Fruit fly (Drosophila melanogaster) whole organism, embryonic: Measurements from ENCODE around the gene CG4982.

Experiments used
- CG10147 ChIP-seq: fragments of 200-800 bp; sonication (Bioruptor generic); optimal IDR thresholded peaks from 2 replicates; lab custom pipeline; 2019; ENCODE audit warnings: missing biosample characterization, mild to moderate bottlenecking, missing genetic modification characterization, moderate library complexity
- CG11093 ChIP-seq: fragments of 200-800 bp; sonication (Bioruptor generic); IDR thresholded peaks from 3 replicates; pipeline ENCODE4 v1.3.6; 2022; ENCODE audit warnings: missing biosample characterization, missing genetic modification characterization
- CG11456 ChIP-seq: fragments of 200-800 bp; sonication (Bioruptor generic); IDR thresholded peaks from 3 replicates; pipeline ENCODE4 v1.3.6; 2022; ENCODE audit warnings: missing biosample characterization, missing genetic modification characterization
- CG11504 ChIP-seq: fragments of 200-800 bp; sonication (Bioruptor generic); optimal IDR thresholded peaks from 3 replicates; lab custom pipeline; 2019; ENCODE audit warnings: missing biosample characterization, mild to moderate bottlenecking, missing genetic modification characterization, moderate library complexity
- CG11696 ChIP-seq: fragments of 200-800 bp; sonication (Bioruptor generic); IDR thresholded peaks from 2 replicates; pipeline ENCODE4 v1.3.6; 2022; ENCODE audit warnings: missing biosample characterization, missing genetic modification characterization
- CG13287 ChIP-seq: fragments of 200-800 bp; sonication (Bioruptor generic); IDR thresholded peaks from 2 replicates; pipeline ENCODE4 v1.3.6; 2022; ENCODE audit warnings: missing biosample characterization, missing genetic modification characterization; ENCODE audit not compliant: partially characterized antibody
- CG13424 ChIP-seq: fragments of 200-800 bp; sonication (Bioruptor generic); optimal IDR thresholded peaks from 2 replicates; lab custom pipeline; 2019; ENCODE audit warnings: missing biosample characterization, mild to moderate bottlenecking, missing genetic modification characterization, moderate library complexity
- CG17186 ChIP-seq: fragments of 200-800 bp; sonication (Bioruptor generic); optimal IDR thresholded peaks from 3 replicates; lab custom pipeline; 2017; ENCODE audit warnings: missing biosample characterization, missing genetic modification reagents, missing genetic modification characterization
- CG17359 ChIP-seq: fragments of 200-800 bp; sonication (Bioruptor generic); optimal IDR thresholded peaks from 3 replicates; lab custom pipeline; 2018; ENCODE audit warnings: missing biosample characterization, mild to moderate bottlenecking, missing genetic modification characterization, moderate library complexity
- CG2678 ChIP-seq: fragments of 200-800 bp; sonication (Bioruptor generic); optimal IDR thresholded peaks from 3 replicates; lab custom pipeline; 2019; ENCODE audit warnings: missing biosample characterization, mild to moderate bottlenecking, missing genetic modification characterization, moderate library complexity
- CG2712 ChIP-seq: fragments of 200-800 bp; optimal IDR thresholded peaks from 3 replicates; lab custom pipeline; 2019; ENCODE audit warnings: missing biosample characterization, mild to moderate bottlenecking, missing genetic modification characterization, moderate library complexity
- CG30020 ChIP-seq: fragments of 200-800 bp; optimal IDR thresholded peaks from 2 replicates; lab custom pipeline; 2019; ENCODE audit warnings: missing biosample characterization, mild to moderate bottlenecking, missing genetic modification characterization, moderate library complexity
- CG6813 ChIP-seq: fragments of 200-800 bp; sonication (Bioruptor generic); optimal IDR thresholded peaks from 2 replicates; lab custom pipeline; 2017; ENCODE audit warnings: missing biosample characterization, missing genetic modification characterization, mild to moderate bottlenecking, moderate library complexity, missing genetic modification reagents
- CG7372 ChIP-seq: fragments of 200-800 bp; sonication (Bioruptor generic); IDR thresholded peaks from 2 replicates; pipeline ENCODE4 v1.3.6; 2022; ENCODE audit warnings: missing biosample characterization, missing genetic modification characterization
- CG7839 ChIP-seq: fragments of 200-800 bp; sonication (Bioruptor generic); optimal IDR thresholded peaks from 3 replicates; lab custom pipeline; 2018; ENCODE audit warnings: missing biosample characterization, mild to moderate bottlenecking, missing genetic modification characterization, moderate library complexity
- Dfd ChIP-seq, 2 experiments: fragments of >200 bp; optimal IDR thresholded peaks; 2 replicates each; lab custom pipeline; 2017; ENCODE audit warnings: missing biosample characterization in 2 of 2, missing genetic modification characterization in 2 of 2
- Dip3 ChIP-seq: fragments of 200-800 bp; sonication (Bioruptor generic); optimal IDR thresholded peaks from 3 replicates; lab custom pipeline; 2016; ENCODE audit warnings: missing biosample characterization, missing genetic modification characterization
- HmgZ ChIP-seq: fragments of 200-800 bp; sonication (Bioruptor generic); optimal IDR thresholded peaks from 2 replicates; lab custom pipeline; 2018; ENCODE audit warnings: missing biosample characterization, mild to moderate bottlenecking, missing genetic modification characterization
- Hr51 ChIP-seq, 2 experiments: fragments of 200-800 bp; sonication (Bioruptor generic); optimal IDR thresholded peaks; 2 replicates in 1 of 2; 3 replicates in 1 of 2; lab custom pipeline; 2016 to 2018; ENCODE audit warnings: missing biosample characterization in 2 of 2, missing genetic modification characterization in 2 of 2, mild to moderate bottlenecking in 1 of 2, moderate library complexity in 1 of 2
- MESR4 ChIP-seq: fragments of 200-800 bp; sonication (Bioruptor generic); optimal IDR thresholded peaks from 2 replicates; lab custom pipeline; 2018; ENCODE audit warnings: missing biosample characterization, mild to moderate bottlenecking, missing genetic modification characterization, moderate library complexity
- NC2β ChIP-seq: fragments of 200-800 bp; sonication (Bioruptor generic); optimal IDR thresholded peaks from 2 replicates; lab custom pipeline; 2016; ENCODE audit warnings: missing biosample characterization, missing genetic modification characterization
- NfI ChIP-seq: fragments of 200-800 bp; sonication (Bioruptor generic); optimal IDR thresholded peaks from 3 replicates; lab custom pipeline; 2018; ENCODE audit warnings: missing biosample characterization, mild to moderate bottlenecking, missing genetic modification characterization, moderate library complexity
- Oli ChIP-seq: fragments of 200-800 bp; sonication (Bioruptor generic); optimal IDR thresholded peaks from 2 replicates; lab custom pipeline; 2018; ENCODE audit warnings: missing biosample characterization, mild to moderate bottlenecking, missing genetic modification characterization, moderate library complexity
- Optix ChIP-seq: fragments of 200-800 bp; sonication (Bioruptor generic); IDR thresholded peaks from 3 replicates; pipeline ENCODE4 v1.3.6; 2022; ENCODE audit warnings: missing biosample characterization, missing genetic modification characterization
- Pdp1 ChIP-seq, 2 experiments: fragments of 200-800 bp; sonication (Bioruptor generic); optimal IDR thresholded peaks; 3 replicates each; lab custom pipeline; 2016; ENCODE audit warnings: missing biosample characterization in 2 of 2, missing genetic modification characterization in 2 of 2, mild to moderate bottlenecking in 1 of 2, moderate library complexity in 1 of 2
- Sox102F ChIP-seq: fragments of 200-800 bp; sonication (Bioruptor generic); optimal IDR thresholded peaks from 2 replicates; lab custom pipeline; 2018; ENCODE audit warnings: missing biosample characterization, mild to moderate bottlenecking, missing genetic modification characterization, moderate library complexity
- Ssrp ChIP-seq: fragments of 200-800 bp; sonication (Bioruptor generic); optimal IDR thresholded peaks from 2 replicates; lab custom pipeline; 2018; ENCODE audit warnings: missing biosample characterization, mild to moderate bottlenecking, missing genetic modification characterization, moderate library complexity
- chinmo ChIP-seq: fragments of 200-800 bp; sonication (Bioruptor generic); IDR thresholded peaks from 4 replicates; pipeline ENCODE4 v1.3.6; 2022; ENCODE audit warnings: missing biosample characterization, missing genetic modification characterization; ENCODE audit not compliant: partially characterized antibody
- ci ChIP-seq: fragments of 200-800 bp; sonication (Bioruptor generic); IDR thresholded peaks from 3 replicates; pipeline ENCODE4 v1.3.6; 2022; ENCODE audit warnings: missing biosample characterization, missing genetic modification characterization
- dmrt99B ChIP-seq: fragments of 200-800 bp; sonication (Bioruptor generic); optimal IDR thresholded peaks from 2 replicates; lab custom pipeline; 2018; ENCODE audit warnings: missing biosample characterization, mild to moderate bottlenecking, missing genetic modification characterization, moderate library complexity
- gem ChIP-seq: fragments of 200-800 bp; sonication (Bioruptor generic); optimal IDR thresholded peaks from 2 replicates; lab custom pipeline; 2019; ENCODE audit warnings: missing biosample characterization, mild to moderate bottlenecking, missing genetic modification characterization, moderate library complexity
- gfzf ChIP-seq: fragments of 200-800 bp; sonication (Bioruptor generic); optimal IDR thresholded peaks from 2 replicates; lab custom pipeline; 2016; ENCODE audit warnings: missing biosample characterization, mild to moderate bottlenecking, missing genetic modification characterization, moderate library complexity
- lab ChIP-seq: fragments of 200-800 bp; sonication (Bioruptor generic); optimal IDR thresholded peaks from 3 replicates; lab custom pipeline; 2017; ENCODE audit warnings: missing biosample characterization, missing genetic modification characterization, mild to moderate bottlenecking, moderate library complexity, missing genetic modification reagents
- nau ChIP-seq: fragments of 200-800 bp; sonication (Bioruptor generic); optimal IDR thresholded peaks from 3 replicates; lab custom pipeline; 2017; ENCODE audit warnings: missing biosample characterization, mild to moderate bottlenecking, missing genetic modification characterization, missing genetic modification reagents
- nmo ChIP-seq: fragments of 200-800 bp; sonication (Bioruptor generic); optimal IDR thresholded peaks from 2 replicates; lab custom pipeline; 2018; ENCODE audit warnings: missing biosample characterization, mild to moderate bottlenecking, missing genetic modification characterization, moderate library complexity
- oc ChIP-seq: fragments of 200-800 bp; sonication (Bioruptor generic); optimal IDR thresholded peaks from 2 replicates; lab custom pipeline; 2018; ENCODE audit warnings: missing biosample characterization, mild to moderate bottlenecking, missing genetic modification characterization, moderate library complexity
- pan ChIP-seq, 4 experiments: fragments of >200 bp in 3 of 4; fragments of 200-800 bp in 1 of 4; sonication (Bioruptor generic) in 1 of 4; optimal IDR thresholded peaks in 3 of 4; IDR thresholded peaks in 1 of 4; 2 replicates each; pipeline versions ENCODE4 v1.3.6 to Lab custom; 2017 to 2022; ENCODE audit warnings: missing biosample characterization in 2 of 4, missing genetic modification characterization in 2 of 4, mixed read lengths in 1 of 4
- phol ChIP-seq: fragments of 200-800 bp; sonication (Bioruptor generic); optimal IDR thresholded peaks from 3 replicates; lab custom pipeline; 2018; ENCODE audit warnings: missing biosample characterization, mild to moderate bottlenecking, missing genetic modification characterization, moderate library complexity
- row ChIP-seq: fragments of 200-800 bp; sonication (Bioruptor generic); IDR thresholded peaks from 3 replicates; pipeline ENCODE4 v1.3.6; 2022; ENCODE audit warnings: missing biosample characterization, missing genetic modification characterization
- schlank ChIP-seq: fragments of 200-800 bp; sonication (Bioruptor generic); optimal IDR thresholded peaks from 2 replicates; lab custom pipeline; 2018; ENCODE audit warnings: missing biosample characterization, mild to moderate bottlenecking, missing genetic modification characterization
- sd ChIP-seq: fragments of 200-800 bp; sonication (Bioruptor generic); optimal IDR thresholded peaks from 3 replicates; lab custom pipeline; 2018; ENCODE audit warnings: missing biosample characterization, mild to moderate bottlenecking, missing genetic modification characterization, moderate library complexity
- tgo ChIP-seq: fragments of 200-800 bp; sonication (Bioruptor generic); IDR thresholded peaks from 3 replicates; pipeline ENCODE4 v1.3.6; 2022; ENCODE audit warnings: missing biosample characterization, missing genetic modification characterization
- vvl ChIP-seq: fragments of 200-800 bp; sonication (Bioruptor generic); IDR thresholded peaks from 2 replicates; pipeline ENCODE4 v1.3.6; 2022; ENCODE audit warnings: missing biosample characterization, missing genetic modification characterization

The CG4982 gene

DNA sequence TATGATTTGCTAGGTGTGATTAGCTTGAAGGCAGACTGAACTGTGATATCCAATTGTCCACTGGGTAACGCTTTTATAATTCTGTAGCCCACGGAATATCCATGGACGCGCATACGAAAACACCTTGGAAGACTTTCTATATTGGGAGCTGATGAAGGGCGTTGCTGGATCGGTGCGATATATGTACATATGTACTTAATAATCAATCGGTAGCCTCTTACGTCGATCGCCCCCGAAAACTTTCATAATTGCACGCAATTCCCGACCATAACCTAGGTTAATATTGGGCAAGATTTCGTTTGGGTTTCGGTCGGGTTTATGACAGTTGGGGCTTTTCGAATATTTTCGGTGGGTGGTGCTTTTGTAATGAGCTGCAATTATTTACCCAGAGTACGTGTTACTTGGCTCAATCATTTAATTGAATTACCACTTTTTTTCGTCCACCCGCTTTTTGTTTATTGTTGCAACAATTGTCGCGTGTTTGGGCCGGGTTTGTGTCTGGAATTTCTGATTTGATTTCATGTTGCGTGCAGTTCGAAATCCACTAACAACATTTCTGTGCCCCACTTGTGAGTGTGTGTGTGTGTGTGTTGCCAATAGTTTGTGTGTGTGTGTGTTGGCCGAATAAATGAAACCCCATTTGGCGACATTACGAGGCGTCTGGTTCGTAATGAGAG is 19.2 kb upstream of the CG4982 start, which contains the start of gene CG13049:
Gene CG13049, minus strand, starts transcription at position 51 of the 677 bp plus-strand sequence.
- TF ChIP-seq gfzf (no peak), Dip3 (GFP tag; lab: Kevin White, UChicago) (no peak), Ssrp (tag; lab: Kevin White, UChicago) (no peak), Optix (no peak), CG10147 (GFP tag; lab: Kevin White, UChicago) (no peak), HmgZ (tag; lab: Kevin White, UChicago) (no peak), CG17186 (GFP tag; lab: Kevin White, UChicago) (no peak), CG13287 (GFP tag; lab: Robert Waterston, UW) (no peak), CG11093 (no peak), vvl (GFP tag; lab: Robert Waterston, UW) (peak; percentile 52; the same call in 1 of the 2 replicates), pan (optimal IDR thresholded peaks at IDR 0.05; lab: Kevin White, UChicago) (no peak), pan (GFP tag; optimal IDR thresholded peaks at IDR 0.05 in 1 of 2, IDR thresholded peaks at IDR 0.05 in 1 of 2) (peak in 1 of 2 experiments; percentile 12), sd (peak; percentile 3), ci (GFP tag; lab: Robert Waterston, UW) (no peak), schlank (tag; lab: Kevin White, UChicago) (no peak)

- TF ChIP-seq NC2β (GFP tag; lab: Kevin White, UChicago) (no peak), Pdp1 (GFP tag; optimal IDR thresholded peaks at IDR 0.05; lab: Kevin White, UChicago) (peak in 1 of 2 experiments; percentile 85), NfI (no peak), Oli (tag; lab: Kevin White, UChicago) (no peak), lab (GFP tag; lab: Kevin White, UChicago) (no peak), nau (GFP tag; lab: Kevin White, UChicago) (no peak), CG11696 (GFP tag; lab: Robert Waterston, UW) (no peak), oc (tag; lab: Kevin White, UChicago) (peak; percentile 31), CG11456 (no peak), CG7372 (GFP tag; lab: Robert Waterston, UW) (no peak)
These were observed 17.4 kb upstream of the CG4982 start, which contains the start of gene CG13048 for dm6 chr3L:16283821-16284220. TSS of gene CG13048 (minus strand) at chr3L:16283921.

dm6 chr3L:16285346-16285911 is 15.8 kb upstream of the CG4982 start, which contains the start of gene CG13047:
TSS of gene CG13047 (minus strand) at chr3L:16285396.
- TF ChIP-seq Dfd (GFP tag; optimal IDR thresholded peaks at IDR 0.05; lab: Kevin White, UChicago), result no peak
- TF ChIP-seq phol (tag; lab: Kevin White, UChicago), result peak; percentile 22
- no peak for TF ChIP-seq MESR4 (GFP tag; lab: Kevin White, UChicago)
- 0 out of 4 replicates have a peak, but pooled peaks have one; percentile 24 for TF ChIP-seq chinmo (GFP tag; lab: Robert Waterston, UW)
- peak; percentile 24 for TF ChIP-seq CG13424 (tag; lab: Kevin White, UChicago)
- TF ChIP-seq CG11093, result no peak
- no peak for TF ChIP-seq CG30020 (tag; lab: Kevin White, UChicago)
- peak; percentile 44 for TF ChIP-seq dmrt99B (tag; lab: Kevin White, UChicago)
- peak; percentile 11 for TF ChIP-seq CG2712 (tag; lab: Kevin White, UChicago)
- TF ChIP-seq tgo (GFP tag; lab: Robert Waterston, UW), result 0 out of 3 replicates have a peak, but pooled peaks have one; percentile 21
- TF ChIP-seq Hr51 (GFP tag; optimal IDR thresholded peaks at IDR 0.05; lab: Kevin White, UChicago), result peak in 1 of 2 experiments; percentile 54
- peak; percentile 55 for TF ChIP-seq CG11504 (tag; lab: Kevin White, UChicago)
- TF ChIP-seq Sox102F, result peak; percentile 36
- peak; percentile 36 for TF ChIP-seq CG2678 (tag; lab: Kevin White, UChicago)
- TF ChIP-seq row, result 0 out of 3 replicates have a peak, but pooled peaks have one; percentile 11
- TF ChIP-seq CG7839 (tag; lab: Kevin White, UChicago), result peak; percentile 25
- peak; percentile 9 for TF ChIP-seq nmo
- TF ChIP-seq CG6813 (GFP tag; lab: Kevin White, UChicago), result no peak
- TF ChIP-seq gem (tag; lab: Kevin White, UChicago), result peak; percentile 29
- peak; percentile 15 for TF ChIP-seq Oli (tag; lab: Kevin White, UChicago)
- TF ChIP-seq CG17359 (tag; lab: Kevin White, UChicago), result peak; percentile 5
